Fruit fly (Drosophila melanogaster) whole organism: ENCODE data around the gene CG10996.

Experiments
- CG8478 ChIP-seq: fragments of >200 bp; optimal IDR thresholded peaks from 2 replicates; lab custom pipeline; 2018; ENCODE audit warnings: inconsistent platforms
- Dll ChIP-seq: fragments of >200 bp; optimal IDR thresholded peaks from 2 replicates; lab custom pipeline; 2017
- EcR ChIP-seq, 2 experiments: fragments of >200 bp; optimal IDR thresholded peaks; 2 replicates each; lab custom pipeline; 2017; ENCODE audit warnings: missing biosample characterization in 2 of 2, missing genetic modification characterization in 2 of 2, missing genetic modification reagents in 2 of 2
- pan ChIP-seq: fragments of >200 bp; optimal IDR thresholded peaks from 2 replicates; lab custom pipeline; 2017
- psq ChIP-seq: fragments of >200 bp; optimal IDR thresholded peaks from 2 replicates; lab custom pipeline; 2017

dm6 chrX:13753775-13754174, 43.7 kb downstream of the CG10996 start:
- TF ChIP-seq EcR (GFP tag; optimal IDR thresholded peaks at IDR 0.05; lab: Kevin White, UChicago) (no peak), pan (lab: Kevin White, UChicago) (no peak), Dll (lab: Kevin White, UChicago) (no peak), CG8478 (lab: Kevin White, UChicago) (no peak), psq (lab: Kevin White, UChicago) (no peak)
